Worm (Caenorhabditis elegans) whole organism, L4/young adult: ENCODE results near the gene C39B10.4.

Experiments used
- W03F9.2 ChIP-seq: fragments of 150-350 bp; optimal IDR thresholded peaks from 2 replicates; lab custom pipeline; 2014; ENCODE audit warnings: missing biosample characterization, missing genetic modification characterization
- dao-5 ChIP-seq: sonication (generic microtip); optimal IDR thresholded peaks from 2 replicates; lab custom pipeline; 2016; ENCODE audit warnings: missing genotype, missing genetic modification characterization, moderate library complexity, missing compliant biosample characterization
- him-1 ChIP-seq: sonication (generic microtip); optimal IDR thresholded peaks from 2 replicates; lab custom pipeline; 2016; ENCODE audit warnings: missing genotype, missing genetic modification reagents, missing genetic modification characterization, missing compliant biosample characterization

Gene C39B10.4

DNA sequence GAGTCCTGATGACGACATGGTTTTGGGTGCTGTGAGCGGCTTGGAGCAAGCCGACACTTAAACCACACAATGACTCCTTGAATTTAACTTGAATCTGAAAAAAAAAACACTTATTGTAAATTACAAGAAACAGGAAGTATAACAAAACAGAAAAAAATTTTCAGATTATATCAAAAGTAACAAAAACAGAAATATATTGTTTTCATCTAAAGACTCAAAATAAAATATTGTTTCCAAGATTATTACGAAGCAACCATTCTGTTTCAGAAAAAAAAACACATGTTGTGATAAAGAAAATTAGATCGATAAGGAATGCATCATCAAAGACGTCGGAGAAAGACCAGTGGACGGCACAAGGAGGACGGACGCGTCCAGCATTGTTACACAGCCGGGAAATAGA, 16.2 kb upstream of the C39B10.4 start, which contains the start of gene mig-15:
mig-15 (minus strand) TSS at position 101 of the 400 bp plus-strand sequence.
- no peak for TF ChIP-seq W03F9.2 (tag; lab: Kevin White, UChicago)

DNA sequence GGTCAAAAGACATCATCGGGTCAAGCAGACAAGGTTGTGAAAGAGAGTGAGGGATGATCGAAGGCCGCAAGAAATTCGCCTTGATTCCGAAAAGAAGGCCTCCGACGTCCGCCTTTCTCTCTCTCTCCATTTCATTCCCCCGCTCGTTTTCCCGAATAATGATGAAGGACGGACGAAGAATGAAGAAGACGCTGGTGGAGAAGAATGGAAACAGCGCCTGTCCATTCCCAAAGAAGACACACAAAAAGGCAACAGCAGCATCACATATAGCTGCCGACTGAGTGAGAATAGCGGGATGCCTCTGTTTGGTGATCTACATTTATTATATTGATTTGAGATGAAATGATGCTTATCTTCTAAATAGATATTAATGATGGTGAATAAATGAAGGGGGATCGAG, 15.6 kb upstream of the C39B10.4 start:
- TF ChIP-seq dao-5 (tag; lab: Kevin White, UChicago) (no peak), him-1 (tag; lab: Kevin White, UChicago) (no peak), W03F9.2 (tag; lab: Kevin White, UChicago) (no peak)

ce11 chrX:10430866-10431265, 13.9 kb upstream of the C39B10.4 start:
- TF ChIP-seq him-1 (tag; lab: Kevin White, UChicago), result no peak
- TF ChIP-seq dao-5 (tag; lab: Kevin White, UChicago), result no peak
- no peak for TF ChIP-seq W03F9.2 (tag; lab: Kevin White, UChicago)

- no peak for TF ChIP-seq dao-5 (tag; lab: Kevin White, UChicago)
- no peak for TF ChIP-seq him-1 (tag; lab: Kevin White, UChicago)
- TF ChIP-seq W03F9.2 (tag; lab: Kevin White, UChicago), result no peak
Measured at ce11 chrX:10432786-10433185, 12.0 kb upstream of the C39B10.4 start.

ce11 chrX:10433863-10434262, 10.9 kb upstream of the C39B10.4 start:
- TF ChIP-seq W03F9.2 (tag; lab: Kevin White, UChicago) (no peak), dao-5 (tag; lab: Kevin White, UChicago) (no peak), him-1 (tag; lab: Kevin White, UChicago) (no peak)

DNA sequence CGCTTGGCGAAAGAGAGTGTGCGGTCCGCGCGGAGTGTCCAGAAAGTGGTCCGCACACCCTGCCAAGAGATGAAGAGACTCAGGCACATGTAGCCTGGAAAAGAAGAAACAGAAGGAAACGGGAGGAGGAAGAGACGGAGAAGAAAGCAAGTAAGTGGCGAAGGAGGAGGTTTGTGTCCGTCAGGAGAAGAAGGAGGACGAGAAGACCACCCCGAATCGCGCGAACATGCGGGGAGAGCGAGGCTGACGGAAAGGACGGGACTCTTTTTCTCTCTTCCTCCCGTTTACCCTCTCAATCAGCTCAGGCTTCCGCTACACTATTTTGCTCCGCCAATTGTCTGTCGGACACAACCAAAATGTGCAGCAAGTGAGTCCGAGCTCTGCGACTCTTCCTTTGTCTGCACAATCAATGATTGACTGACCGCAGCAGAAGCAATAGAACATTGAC, 9.3 kb upstream of the C39B10.4 start:
- TF ChIP-seq dao-5 (tag; lab: Kevin White, UChicago) (no peak), him-1 (tag; lab: Kevin White, UChicago) (peak; percentile 64)

ce11 chrX:10437421-10437820, 7.4 kb upstream of the C39B10.4 start:
- TF ChIP-seq W03F9.2 (tag; lab: Kevin White, UChicago) (no peak), dao-5 (tag; lab: Kevin White, UChicago) (no peak), him-1 (tag; lab: Kevin White, UChicago) (no peak)

DNA sequence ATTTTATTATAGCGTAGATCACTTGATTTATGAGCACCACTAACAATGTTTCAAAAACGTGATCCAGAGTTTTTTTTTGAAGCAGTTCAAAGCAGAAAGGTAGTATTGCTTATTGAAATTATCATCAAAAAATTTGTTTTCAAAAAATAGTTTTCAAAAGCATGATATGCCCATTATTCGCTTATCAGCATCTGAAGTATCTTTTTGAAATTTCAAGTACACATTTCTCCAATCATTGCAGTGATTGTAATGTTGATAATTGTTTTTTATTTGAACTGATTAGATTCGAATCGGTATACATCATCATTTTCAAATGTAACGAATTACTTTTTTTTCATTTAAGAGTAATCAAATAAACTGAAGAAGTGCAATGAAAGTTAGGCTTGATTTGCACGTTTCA, 4.0 kb upstream of the C39B10.4 start:
- no peak for TF ChIP-seq W03F9.2 (tag; lab: Kevin White, UChicago)
- TF ChIP-seq dao-5 (tag; lab: Kevin White, UChicago), result no peak
- no peak for TF ChIP-seq him-1 (tag; lab: Kevin White, UChicago)

DNA sequence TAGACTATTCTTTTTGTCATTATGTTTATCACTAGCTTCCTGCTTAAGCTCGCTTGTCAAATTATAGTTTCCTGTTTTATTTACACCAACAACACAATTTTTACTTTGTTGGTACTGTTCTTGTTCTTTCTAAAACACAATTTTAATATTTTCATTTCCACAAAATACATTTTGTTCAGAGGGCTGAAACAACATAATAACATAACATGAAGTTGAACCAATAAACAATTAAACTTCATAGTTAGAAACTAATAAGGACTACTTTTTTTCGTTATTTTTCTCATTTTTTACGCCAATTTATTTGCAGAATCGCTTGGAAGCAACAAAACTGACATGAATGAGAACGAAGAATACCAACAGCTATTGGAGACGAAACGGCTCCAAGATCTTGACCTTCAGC, 969 bp upstream of the C39B10.4 start, which contains the start of gene C39B10.3:
C39B10.3 (plus strand) TSS at position 301 of the 400 bp plus-strand sequence.
- TF ChIP-seq dao-5 (tag; lab: Kevin White, UChicago) (no peak), him-1 (tag; lab: Kevin White, UChicago) (no peak), W03F9.2 (tag; lab: Kevin White, UChicago) (no peak)

DNA sequence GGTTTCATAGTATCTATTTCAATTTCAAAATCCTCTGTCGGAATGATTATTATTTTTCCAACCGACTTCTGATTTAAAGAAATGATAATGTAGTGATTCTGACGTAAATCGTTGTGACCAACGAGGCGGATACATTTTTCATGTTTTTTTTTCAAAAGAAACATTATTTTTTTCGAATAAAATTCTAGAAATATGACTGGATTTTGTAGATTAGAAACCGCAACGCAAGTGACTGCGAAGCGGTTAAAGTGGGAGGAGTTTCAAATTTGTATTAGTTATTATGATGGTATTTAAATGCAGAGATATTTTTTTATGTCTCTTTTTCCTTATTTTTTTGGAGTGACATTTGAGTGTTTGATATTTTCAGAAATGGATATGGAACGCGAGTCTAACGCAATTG, 2.2 kb downstream of the C39B10.4 start, which contains the start of gene C39B10.5:
C39B10.5 (plus strand) TSS at position 362 of the 400 bp plus-strand sequence.
- TF ChIP-seq him-1 (tag; lab: Kevin White, UChicago) (no peak), dao-5 (tag; lab: Kevin White, UChicago) (no peak), W03F9.2 (tag; lab: Kevin White, UChicago) (no peak)

ce11 chrX:10453960-10454359, 9.2 kb downstream of the C39B10.4 start, which contains the start of gene lgc-41:
lgc-41 (plus strand) TSS chrX:10454260.
- TF ChIP-seq dao-5 (tag; lab: Kevin White, UChicago), result no peak
- TF ChIP-seq him-1 (tag; lab: Kevin White, UChicago), result no peak
- no peak for TF ChIP-seq W03F9.2 (tag; lab: Kevin White, UChicago)

ce11 chrX:10462391-10462790, 17.6 kb downstream of the C39B10.4 start:
- no peak for TF ChIP-seq W03F9.2 (tag; lab: Kevin White, UChicago)
- TF ChIP-seq dao-5 (tag; lab: Kevin White, UChicago), result no peak
- TF ChIP-seq him-1 (tag; lab: Kevin White, UChicago), result no peak

DNA sequence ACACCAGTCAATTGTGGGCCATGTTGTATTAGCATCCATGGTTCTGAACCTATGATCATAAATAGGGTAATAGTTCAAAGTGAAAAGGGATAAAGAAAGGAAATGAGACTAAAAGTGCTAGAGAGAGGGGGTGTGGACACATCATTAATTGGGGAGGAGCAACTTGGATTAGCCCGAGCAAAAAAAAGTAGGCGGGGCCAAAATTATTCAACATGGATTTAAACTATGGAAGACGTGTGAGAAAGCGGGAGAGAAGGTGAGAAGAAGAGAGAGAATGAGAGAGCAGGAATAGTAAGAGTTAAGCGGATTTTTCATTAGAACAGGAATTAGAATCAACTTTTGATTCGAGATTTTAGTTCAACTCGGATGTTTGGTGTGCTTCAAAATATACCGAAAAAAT, 18.7 kb downstream of the C39B10.4 start, which contains the start of gene C39B10.1:
C39B10.1 (minus strand) TSS at position 101 of the 400 bp plus-strand sequence.
- TF ChIP-seq him-1 (tag; lab: Kevin White, UChicago) (no peak), W03F9.2 (tag; lab: Kevin White, UChicago) (no peak), dao-5 (tag; lab: Kevin White, UChicago) (no peak)

- TF ChIP-seq W03F9.2 (tag; lab: Kevin White, UChicago) (no peak), him-1 (tag; lab: Kevin White, UChicago) (no peak), dao-5 (tag; lab: Kevin White, UChicago) (no peak)
Measured at ce11 chrX:10474998-10475577, 30.3 kb downstream of the C39B10.4 start, which contains the start of gene elt-4. elt-4 (plus strand) TSS chrX:10475527.
